Fruit fly (Drosophila melanogaster) Kc167 (cell line): ENCODE data around the gene CG12194.

Experiments used
- Myc ChIP-seq: fragments of >200 bp; optimal IDR thresholded peaks from 2 replicates; lab custom pipeline; 2017; ENCODE audit warnings: missing external identifiers
- Sin3A ChIP-seq: fragments of >200 bp; optimal IDR thresholded peaks from 2 replicates; lab custom pipeline; 2018; ENCODE audit warnings: missing external identifiers
- h ChIP-seq: fragments of >200 bp; optimal IDR thresholded peaks from 3 replicates; lab custom pipeline; 2018; ENCODE audit warnings: missing external identifiers
- insv ChIP-seq: fragments of >200 bp; optimal IDR thresholded peaks from 3 replicates; lab custom pipeline; 2018; ENCODE audit warnings: missing external identifiers
- psq ChIP-seq: fragments of >200 bp; optimal IDR thresholded peaks from 2 replicates; lab custom pipeline; 2017; ENCODE audit warnings: missing external identifiers
- ttk ChIP-seq: sonication (Bioruptor generic); optimal IDR thresholded peaks from 2 replicates; lab custom pipeline; 2017; ENCODE audit warnings: missing external identifiers

The CG12194 gene

dm6 chr2L:4837772-4838397 is at the start of gene CG12194, which contains the start of gene tank:
TSS of gene CG12194 (plus strand) at chr2L:4838347.
TSS of gene tank (minus strand) at chr2L:4837999.
- TF ChIP-seq Sin3A (lab: Kevin White, UChicago) (no peak), ttk (lab: Kevin White, UChicago) (no peak), Myc (no peak), psq (lab: Kevin White, UChicago) (no peak), h (lab: Kevin White, UChicago) (no peak), insv (no peak)

dm6 chr2L:4793780-4794523 is 44.2 kb upstream of the CG12194 start, which contains the start of gene fipi:
TSS of gene fipi (minus strand) at chr2L:4794044.
- no peak for TF ChIP-seq ttk (lab: Kevin White, UChicago)
- TF ChIP-seq h (lab: Kevin White, UChicago) = no peak
- no peak for TF ChIP-seq Sin3A (lab: Kevin White, UChicago)
- no peak for TF ChIP-seq insv
- no peak for TF ChIP-seq Myc
- TF ChIP-seq psq (lab: Kevin White, UChicago) = no peak

dm6 chr2L:4794524-4794804 is 43.7 kb upstream of the CG12194 start, which contains the start of gene CG3294:
TSS of gene CG3294 (plus strand) at chr2L:4794549.
- TF ChIP-seq ttk (lab: Kevin White, UChicago) (no peak), Sin3A (lab: Kevin White, UChicago) (no peak), insv (no peak), h (lab: Kevin White, UChicago) (no peak), psq (lab: Kevin White, UChicago) (no peak), Myc (no peak)

dm6 chr2L:4797643-4798042 is 40.5 kb upstream of the CG12194 start:
- TF ChIP-seq h (lab: Kevin White, UChicago) = no peak
- no peak for TF ChIP-seq insv
- no peak for TF ChIP-seq psq (lab: Kevin White, UChicago)
- TF ChIP-seq Sin3A (lab: Kevin White, UChicago) = no peak
- TF ChIP-seq ttk (lab: Kevin White, UChicago) = no peak
- TF ChIP-seq Myc = no peak

- no peak for TF ChIP-seq Myc
- TF ChIP-seq psq (lab: Kevin White, UChicago) = no peak
- no peak for TF ChIP-seq ttk (lab: Kevin White, UChicago)
- TF ChIP-seq insv = no peak
- no peak for TF ChIP-seq Sin3A (lab: Kevin White, UChicago)
- no peak for TF ChIP-seq h (lab: Kevin White, UChicago)
Measured at dm6 chr2L:4798894-4799293, 39.3 kb upstream of the CG12194 start.

dm6 chr2L:4800033-4800432 is 38.1 kb upstream of the CG12194 start:
- no peak for TF ChIP-seq h (lab: Kevin White, UChicago)
- TF ChIP-seq psq (lab: Kevin White, UChicago) = no peak
- TF ChIP-seq Sin3A (lab: Kevin White, UChicago) = no peak
- TF ChIP-seq Myc = no peak
- TF ChIP-seq ttk (lab: Kevin White, UChicago) = no peak
- no peak for TF ChIP-seq insv

dm6 chr2L:4801705-4802216 is 36.4 kb upstream of the CG12194 start, which contains the start of gene slf:
TSS of gene slf (minus strand) at chr2L:4801923.
- TF ChIP-seq ttk (lab: Kevin White, UChicago) (no peak), Myc (no peak), insv (no peak), Sin3A (lab: Kevin White, UChicago) (no peak), h (lab: Kevin White, UChicago) (no peak), psq (lab: Kevin White, UChicago) (no peak)

dm6 chr2L:4806109-4806508 is 32.0 kb upstream of the CG12194 start:
- TF ChIP-seq psq (lab: Kevin White, UChicago) = no peak
- no peak for TF ChIP-seq insv
- no peak for TF ChIP-seq Myc
- no peak for TF ChIP-seq h (lab: Kevin White, UChicago)
- no peak for TF ChIP-seq Sin3A (lab: Kevin White, UChicago)

dm6 chr2L:4807953-4808604 is 30.1 kb upstream of the CG12194 start:
- TF ChIP-seq ttk (lab: Kevin White, UChicago) (no peak), h (lab: Kevin White, UChicago) (no peak), psq (lab: Kevin White, UChicago) (no peak), insv (no peak), Sin3A (lab: Kevin White, UChicago) (no peak), Myc (no peak)

dm6 chr2L:4810044-4810609 is 28.0 kb upstream of the CG12194 start:
- TF ChIP-seq h (lab: Kevin White, UChicago) (no peak), psq (lab: Kevin White, UChicago) (no peak), Myc (no peak), ttk (lab: Kevin White, UChicago) (no peak), insv (no peak), Sin3A (lab: Kevin White, UChicago) (no peak)

dm6 chr2L:4810697-4811490 is 27.3 kb upstream of the CG12194 start:
- TF ChIP-seq Myc (no peak), Sin3A (lab: Kevin White, UChicago) (no peak), h (lab: Kevin White, UChicago) (no peak), psq (lab: Kevin White, UChicago) (no peak), insv (no peak), ttk (lab: Kevin White, UChicago) (no peak)
